Fruit fly (Drosophila melanogaster) whole organism, adult: ENCODE data around the gene CG18549.

Source experiments
- CG1620 ChIP-seq: fragments of 200-800 bp; sonication (Bioruptor generic); optimal IDR thresholded peaks from 2 replicates; lab custom pipeline; 2016; ENCODE audit warnings: missing biosample characterization, missing genetic modification characterization
- CG7045 ChIP-seq: fragments of 200-800 bp; sonication (Bioruptor generic); optimal IDR thresholded peaks from 2 replicates; lab custom pipeline; 2017; ENCODE audit warnings: missing biosample characterization, mild to moderate bottlenecking, missing genetic modification characterization
- Clk ChIP-seq: fragments of 200-800 bp; sonication (Bioruptor generic); optimal IDR thresholded peaks from 2 replicates; lab custom pipeline; 2017; ENCODE audit warnings: missing biosample characterization, missing genetic modification characterization
- Hr96 ChIP-seq: fragments of 200-800 bp; sonication (Bioruptor generic); optimal IDR thresholded peaks from 2 replicates; lab custom pipeline; 2016; ENCODE audit warnings: missing biosample characterization, missing genetic modification characterization
- bab1 ChIP-seq: fragments of 200-800 bp; sonication (Bioruptor generic); optimal IDR thresholded peaks from 3 replicates; lab custom pipeline; 2019; ENCODE audit warnings: missing biosample characterization, mild to moderate bottlenecking, missing genetic modification characterization, moderate library complexity
- cnc ChIP-seq, 2 experiments: fragments of >200 bp; optimal IDR thresholded peaks; 2 replicates each; lab custom pipeline; 2017
- ovo ChIP-seq: fragments of 200-800 bp; sonication (Bioruptor generic); optimal IDR thresholded peaks from 2 replicates; lab custom pipeline; 2016; ENCODE audit warnings: missing biosample characterization, missing genetic modification characterization
- tj ChIP-seq: fragments of 200-800 bp; sonication (Bioruptor generic); optimal IDR thresholded peaks from 3 replicates; lab custom pipeline; 2017; ENCODE audit warnings: missing biosample characterization, mild to moderate bottlenecking, missing genetic modification characterization, moderate library complexity

DNA sequence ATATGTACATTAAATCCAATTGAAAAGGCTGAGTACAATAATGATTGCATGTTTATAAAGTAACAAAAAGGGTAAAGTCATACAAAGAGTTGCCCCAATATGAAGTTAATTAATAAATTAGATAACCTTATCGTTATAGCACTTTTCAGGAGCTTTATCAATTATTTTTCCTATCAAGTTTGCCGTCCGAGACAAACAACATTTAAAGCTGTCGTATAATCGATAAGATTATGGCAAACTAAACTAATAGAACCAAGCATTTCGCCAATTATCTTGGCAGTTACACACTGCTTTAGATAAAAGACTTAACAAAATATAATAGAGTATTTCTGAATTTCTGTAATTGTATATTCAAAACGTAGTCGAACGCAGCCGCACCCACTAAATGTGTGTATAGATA is 44.0 kb upstream of the CG18549 start:
- TF ChIP-seq Hr96 (GFP tag; lab: Kevin White, UChicago) (no peak), tj (no peak), bab1 (GFP tag; lab: Kevin White, UChicago) (no peak), CG7045 (no peak), ovo (no peak), Clk (GFP tag; lab: Kevin White, UChicago) (no peak), CG1620 (no peak), cnc (optimal IDR thresholded peaks at IDR 0.05; lab: Kevin White, UChicago) (no peak)
